Worm (Caenorhabditis elegans): ENCODE results near the gene hda-1.

Gene hda-1

DNA sequence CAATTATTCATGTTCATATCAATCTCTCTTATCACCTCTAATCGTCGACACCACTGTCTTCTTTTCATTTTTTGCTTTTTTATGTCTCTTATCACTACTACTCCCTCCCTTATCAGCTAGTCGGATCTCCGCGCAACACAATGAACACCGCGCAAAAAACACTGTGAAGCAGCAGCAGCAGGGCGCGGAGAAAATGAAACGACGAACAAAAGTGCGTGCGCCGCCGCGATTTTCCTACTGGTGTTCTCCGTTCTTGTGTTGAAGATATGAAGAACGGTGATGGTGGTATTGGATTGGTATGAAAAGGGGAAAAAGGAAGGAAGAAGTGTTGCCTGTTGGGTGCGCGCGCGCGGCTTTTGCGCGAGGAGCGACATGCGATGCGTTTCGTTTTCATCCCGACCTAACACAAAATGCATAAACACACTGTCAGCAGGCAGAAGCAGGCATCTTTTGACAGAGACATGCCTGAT is 19.4 kb upstream of the hda-1 start (continued):
- no peak for TF ChIP-seq mml-1 (tag; optimal IDR thresholded peaks at IDR 0.05)
- TF ChIP-seq ceh-16 (tag; optimal IDR thresholded peaks at IDR 0.05): no peak
- no peak for TF ChIP-seq nhr-237 (tag; optimal IDR thresholded peaks at IDR 0.05)
- no peak for TF ChIP-seq ztf-4 (tag; optimal IDR thresholded peaks at IDR 0.05)
- TF ChIP-seq unc-39 (tag; optimal IDR thresholded peaks at IDR 0.05): no peak
- no peak for TF ChIP-seq tbx-2 (tag; optimal IDR thresholded peaks at IDR 0.05)
- peak; percentile 2 for TF ChIP-seq egl-27 (tag; optimal IDR thresholded peaks at IDR 0.05)
- TF ChIP-seq ama-1 (optimal IDR thresholded peaks at IDR 0.05): no peak
- TF ChIP-seq unc-62 (GFP tag; optimal IDR thresholded peaks at IDR 0.05): no peak
- TF ChIP-seq nhr-12 (tag; optimal IDR thresholded peaks at IDR 0.05): no peak
- TF ChIP-seq elt-3 (tag; optimal IDR thresholded peaks at IDR 0.05): peak in 2 of 3 experiments; percentile 30 to 93
- no peak for TF ChIP-seq fkh-10 (GFP tag; optimal IDR thresholded peaks at IDR 0.05)
- TF ChIP-seq nhr-28 (tag; optimal IDR thresholded peaks at IDR 0.05): no peak
- TF ChIP-seq ztf-11 (tag; optimal IDR thresholded peaks at IDR 0.05): no peak
- TF ChIP-seq fos-1 (tag; optimal IDR thresholded peaks at IDR 0.05): no peak
- peak; percentile 78 for TF ChIP-seq nhr-43 (tag; optimal IDR thresholded peaks at IDR 0.05; ENCODE audit: poor library complexity, severe bottlenecking)
- peak; percentile 42 for TF ChIP-seq pqm-1 (tag; optimal IDR thresholded peaks at IDR 0.05)
- no peak for TF ChIP-seq egl-5 (tag; optimal IDR thresholded peaks at IDR 0.05)
- TF ChIP-seq mdl-1 (tag; optimal IDR thresholded peaks at IDR 0.05): no peak
- TF ChIP-seq daf-12 (tag; optimal IDR thresholded peaks at IDR 0.05): no peak
- TF ChIP-seq lsy-12 (tag; optimal IDR thresholded peaks at IDR 0.05): no peak
- no peak for TF ChIP-seq eor-1 (tag; optimal IDR thresholded peaks at IDR 0.05)
- peak; percentile 95 for TF ChIP-seq elt-1 (tag; optimal IDR thresholded peaks at IDR 0.05)
- no peak for TF ChIP-seq sea-2 (GFP tag; optimal IDR thresholded peaks at IDR 0.05)

DNA sequence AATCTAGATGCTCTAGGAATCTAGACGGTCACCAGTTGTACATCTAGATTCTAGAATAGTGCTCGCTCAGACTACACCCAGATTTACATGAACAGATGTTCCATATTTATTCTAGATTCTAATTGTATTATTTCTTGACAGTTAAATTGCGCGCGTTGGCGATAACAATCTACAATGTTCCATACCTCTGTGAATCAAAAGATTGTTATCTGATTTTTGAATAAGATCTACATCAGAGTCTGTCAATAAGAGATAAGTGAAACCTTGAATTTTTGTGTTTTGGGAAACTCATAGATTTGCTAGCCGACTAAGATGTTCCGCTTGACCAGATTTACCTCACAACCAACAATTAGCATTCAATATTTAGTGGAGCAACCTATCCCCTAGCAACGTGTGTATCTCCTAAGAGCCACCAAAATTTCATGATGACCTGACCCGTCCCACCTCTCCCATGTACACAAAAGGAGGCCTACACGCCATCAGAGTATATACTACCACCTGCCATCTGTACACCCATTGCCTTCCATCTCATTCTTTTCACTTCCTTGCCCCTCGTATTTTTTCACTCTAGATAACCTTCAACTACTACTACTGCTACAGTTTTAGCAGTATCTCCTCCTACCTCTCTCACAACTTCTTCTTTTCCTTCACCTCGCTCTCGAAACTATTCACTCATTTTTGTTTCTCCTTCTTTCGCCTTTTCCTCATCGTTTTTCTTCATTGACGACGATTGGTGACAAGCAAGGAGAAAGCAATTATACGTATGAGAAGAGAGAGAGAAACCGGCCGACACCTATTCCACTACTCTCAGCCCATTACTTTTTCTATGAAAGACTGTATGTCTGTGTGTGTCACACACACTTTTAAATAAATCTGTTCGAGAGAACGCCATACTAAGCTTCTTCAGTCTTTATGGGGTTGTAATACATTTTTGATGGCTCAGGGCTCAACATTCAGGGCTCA is 18.2 kb upstream of the hda-1 start:
- TF ChIP-seq nhr-237 (tag; optimal IDR thresholded peaks at IDR 0.05) (no peak), lin-39 (tag; optimal IDR thresholded peaks at IDR 0.05) (no peak), nhr-77 (tag; optimal IDR thresholded peaks at IDR 0.05) (no peak), elt-3 (tag; optimal IDR thresholded peaks at IDR 0.05) (peak in 1 of 3 experiments; percentile 15), elt-1 (tag; optimal IDR thresholded peaks at IDR 0.05) (peak; percentile 100), fos-1 (tag; optimal IDR thresholded peaks at IDR 0.05) (no peak), nhr-11 (tag; optimal IDR thresholded peaks at IDR 0.05) (no peak), ceh-28 (tag; optimal IDR thresholded peaks at IDR 0.05) (no peak), ceh-9 (tag; optimal IDR thresholded peaks at IDR 0.05) (no peak), egl-27 (tag; optimal IDR thresholded peaks at IDR 0.05) (no peak), lsy-12 (tag; optimal IDR thresholded peaks at IDR 0.05) (no peak), nfya-1 (tag; optimal IDR thresholded peaks at IDR 0.05; ENCODE audit: insufficient read depth) (peak; percentile 1), mdl-1 (tag; optimal IDR thresholded peaks at IDR 0.05) (no peak), nhr-25 (tag; optimal IDR thresholded peaks at IDR 0.05) (peak; percentile 70), ZK546.5 (tag; optimal IDR thresholded peaks at IDR 0.05) (no peak), zag-1 (tag; optimal IDR thresholded peaks at IDR 0.05) (no peak), egl-5 (tag; optimal IDR thresholded peaks at IDR 0.05) (peak; percentile 59), ceh-82 (tag; optimal IDR thresholded peaks at IDR 0.05) (no peak), aly-2 (tag; optimal IDR thresholded peaks at IDR 0.05) (no peak), nhr-23 (tag; optimal IDR thresholded peaks at IDR 0.05) (peak; percentile 91), unc-62 (GFP tag; optimal IDR thresholded peaks at IDR 0.05) (no peak), ztf-11 (tag; optimal IDR thresholded peaks at IDR 0.05) (no peak), nhr-12 (tag; optimal IDR thresholded peaks at IDR 0.05) (no peak), R02D3.7 (tag; optimal IDR thresholded peaks at IDR 0.05) (no peak), lin-15B (tag; optimal IDR thresholded peaks at IDR 0.05) (no peak), unc-39 (tag; optimal IDR thresholded peaks at IDR 0.05) (no peak), nhr-76 (tag; optimal IDR thresholded peaks at IDR 0.05) (no peak)

Data from whole organism, L3 larva.